Fruit fly (Drosophila melanogaster) Kc167 (cell line): ENCODE data around the gene HisRS.

Experiments
- Myc ChIP-seq: fragments of >200 bp; optimal IDR thresholded peaks from 2 replicates; lab custom pipeline; 2017; ENCODE audit warnings: missing external identifiers
- h ChIP-seq: fragments of >200 bp; optimal IDR thresholded peaks from 3 replicates; lab custom pipeline; 2018; ENCODE audit warnings: missing external identifiers
- psq ChIP-seq: fragments of >200 bp; optimal IDR thresholded peaks from 2 replicates; lab custom pipeline; 2017; ENCODE audit warnings: missing external identifiers

DNA sequence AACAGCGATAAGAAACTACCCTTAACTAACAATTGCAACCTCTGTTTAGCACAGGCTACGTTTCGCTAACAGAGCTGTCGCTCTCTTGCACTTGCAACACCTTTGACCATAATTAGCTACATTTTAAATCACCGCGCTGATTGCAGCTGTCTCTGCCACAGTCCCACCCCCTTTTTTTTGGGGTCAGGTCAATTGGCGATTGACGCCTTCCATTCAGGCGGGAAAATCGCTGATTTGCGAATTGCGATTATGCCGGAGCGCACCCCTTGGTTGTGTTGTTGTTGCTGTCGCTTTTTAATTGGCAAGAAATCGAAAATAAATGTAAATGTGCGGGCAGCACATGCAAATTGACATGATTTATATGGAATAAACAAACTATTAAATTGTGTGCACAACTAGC lies 28.1 kb downstream of the HisRS start:
- no peak for TF ChIP-seq psq (lab: Kevin White, UChicago)
- no peak for TF ChIP-seq Myc (lab: Kevin White, UChicago)
- TF ChIP-seq h (lab: Kevin White, UChicago) = no peak
